Fruit fly (Drosophila melanogaster) whole organism, prepupa: ENCODE results near the gene hyx.

Experiments
- CG11294 ChIP-seq: fragments of 200-800 bp; sonication (Bioruptor generic); IDR thresholded peaks from 2 replicates; pipeline ENCODE4 v1.3.6; 2022; ENCODE audit warnings: missing biosample characterization, missing genetic modification characterization
- CG15336 ChIP-seq: fragments of 200-800 bp; sonication (Bioruptor generic); IDR thresholded peaks from 2 replicates; pipeline ENCODE4 v1.3.6; 2022; ENCODE audit warnings: missing biosample characterization, missing genetic modification characterization
- Lpt ChIP-seq: fragments of 200-800 bp; sonication (Bioruptor generic); optimal IDR thresholded peaks from 3 replicates; lab custom pipeline; 2016; ENCODE audit warnings: missing biosample characterization, missing genetic modification characterization
- Sox14 ChIP-seq: fragments of 200-800 bp; sonication (Bioruptor generic); optimal IDR thresholded peaks from 3 replicates; lab custom pipeline; 2016; ENCODE audit warnings: missing biosample characterization, missing genetic modification characterization
- achi ChIP-seq: fragments of 200-800 bp; sonication (Bioruptor generic); optimal IDR thresholded peaks from 3 replicates; lab custom pipeline; 2016; ENCODE audit warnings: missing biosample characterization, missing genetic modification characterization
- acj6 ChIP-seq: fragments of 200-800 bp; sonication (Bioruptor generic); optimal IDR thresholded peaks from 3 replicates; lab custom pipeline; 2016; ENCODE audit warnings: missing biosample characterization, missing genetic modification characterization
- cyc ChIP-seq: fragments of 200-800 bp; sonication (Bioruptor generic); optimal IDR thresholded peaks from 3 replicates; lab custom pipeline; 2016; ENCODE audit warnings: missing biosample characterization, missing genetic modification characterization
- fd85E ChIP-seq: fragments of 200-800 bp; sonication (Bioruptor generic); optimal IDR thresholded peaks from 3 replicates; lab custom pipeline; 2016; ENCODE audit warnings: missing biosample characterization, missing genetic modification characterization
- spab ChIP-seq: fragments of 200-800 bp; sonication (Bioruptor generic); optimal IDR thresholded peaks from 2 replicates; lab custom pipeline; 2017; ENCODE audit warnings: missing biosample characterization, mild to moderate bottlenecking, missing genetic modification characterization, missing genetic modification reagents
- topi ChIP-seq: fragments of 200-800 bp; sonication (Bioruptor generic); optimal IDR thresholded peaks from 3 replicates; lab custom pipeline; 2016; ENCODE audit warnings: missing biosample characterization, missing genetic modification characterization

DNA sequence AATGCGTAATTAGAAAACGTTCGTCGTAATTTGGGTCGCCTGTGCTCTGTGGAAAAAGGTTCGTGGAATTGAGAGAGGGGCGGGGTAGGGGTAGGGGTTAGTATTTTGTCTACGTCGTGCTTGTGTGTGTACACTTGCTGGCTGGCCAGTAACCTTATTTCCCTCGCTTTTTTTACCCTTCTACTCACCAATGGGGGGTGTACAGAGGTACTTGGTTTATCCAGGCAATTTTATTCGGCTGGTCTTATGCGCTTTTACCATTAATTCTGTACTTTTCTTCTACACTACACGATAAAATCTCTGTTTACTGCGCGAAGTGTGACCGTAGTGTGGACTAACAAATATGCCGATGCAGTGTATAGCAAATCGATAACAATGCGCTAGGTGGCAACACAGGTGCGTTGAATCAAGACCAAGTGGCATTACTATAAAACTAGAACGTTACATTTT, 18.8 kb upstream of the hyx start, which contains the start of gene tgo:
- TF ChIP-seq CG11294 (GFP tag; lab: Robert Waterston, UW) (no peak), acj6 (no peak), fd85E (GFP tag; lab: Kevin White, UChicago) (no peak), topi (GFP tag; lab: Kevin White, UChicago) (no peak), spab (GFP tag; lab: Kevin White, UChicago) (no peak), CG15336 (GFP tag; lab: Robert Waterston, UW) (no peak), cyc (GFP tag; lab: Kevin White, UChicago) (no peak), achi (GFP tag; lab: Kevin White, UChicago) (no peak), Lpt (GFP tag; lab: Kevin White, UChicago) (no peak), Sox14 (GFP tag; lab: Kevin White, UChicago) (no peak)
